Worm (Caenorhabditis elegans) whole organism, midembryonic: Measurements from ENCODE around the gene gst-30.

ENCODE experiments used
- cog-1 ChIP-seq: sonication (generic microtip); optimal IDR thresholded peaks from 2 replicates; lab custom pipeline; 2016; ENCODE audit warnings: missing genetic modification characterization, missing compliant biosample characterization
- flt-1 ChIP-seq: fragments of 200-800 bp; sonication (Bioruptor generic); IDR thresholded peaks from 2 replicates; pipeline ENCODE4 v1.3.6; 2022; ENCODE audit warnings: missing genetic modification characterization, missing compliant biosample characterization
- ref-1 ChIP-seq: fragments of 200-800 bp; sonication (Bioruptor generic); conservative IDR thresholded peaks from 2 replicates; pipeline ENCODE4 v1.3.6; 2022; ENCODE audit warnings: missing genetic modification reagents, missing genetic modification characterization, missing compliant biosample characterization
- tab-1 ChIP-seq: fragments of 200-800 bp; sonication (Bioruptor generic); IDR thresholded peaks from 2 replicates; pipeline ENCODE4 v1.3.6; 2022; ENCODE audit warnings: missing genetic modification characterization, missing compliant biosample characterization
- ztf-29 ChIP-seq: fragments of 200-800 bp; sonication (Bioruptor generic); IDR thresholded peaks from 2 replicates; pipeline ENCODE4 v1.3.6; 2022; ENCODE audit warnings: missing genetic modification reagents, missing genetic modification characterization, missing compliant biosample characterization

DNA sequence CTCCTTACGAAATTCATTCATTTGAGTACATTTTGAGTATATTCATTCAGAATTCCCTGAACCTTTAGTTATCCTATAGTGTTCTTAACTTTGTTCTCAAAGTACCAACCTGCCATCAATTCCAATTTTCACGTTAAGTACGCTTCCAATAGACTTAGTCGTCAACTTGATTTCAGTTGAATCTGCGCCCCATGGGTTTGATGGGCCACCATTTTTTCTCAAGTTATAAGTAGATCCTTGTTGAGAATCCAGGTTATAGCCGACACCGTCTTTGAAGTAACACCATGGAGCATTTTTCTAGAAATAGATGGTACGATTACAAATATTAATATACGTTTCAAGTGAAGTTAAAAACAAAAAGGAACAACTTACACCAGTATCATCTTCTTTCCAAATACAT is 10.1 kb downstream of the gst-30 start:
- no peak for TF ChIP-seq flt-1
- no peak for TF ChIP-seq tab-1 (GFP tag; lab: Robert Waterston, UW)
- no peak for TF ChIP-seq cog-1 (tag; lab: Kevin White, UChicago)
- no peak for TF ChIP-seq ref-1
- TF ChIP-seq ztf-29 (GFP tag; lab: Robert Waterston, UW) = no peak
